Worm (Caenorhabditis elegans) whole organism, L3 larva: ENCODE results near the gene parn-2.
A peak's percentile ranks its signal among the peaks of the same experiment; 100 is the strongest.

Source experiments
- R02D3.7 ChIP-seq: fragments of 150-350 bp; optimal IDR thresholded peaks from 2 replicates; lab custom pipeline; 2014; ENCODE audit warnings: missing biosample characterization, missing genetic modification characterization
- ZK546.5 ChIP-seq: sonication (generic microtip); optimal IDR thresholded peaks from 2 replicates; lab custom pipeline; 2017; ENCODE audit warnings: missing biosample characterization, missing genetic modification characterization
- aly-2 ChIP-seq: fragments of 150-350 bp; optimal IDR thresholded peaks from 2 replicates; lab custom pipeline; 2014; ENCODE audit warnings: missing biosample characterization, missing genetic modification characterization
- ama-1 ChIP-seq: fragments of 150-350 bp; optimal IDR thresholded peaks from 2 replicates; lab custom pipeline; 2018
- ceh-16 ChIP-seq: sonication (generic microtip); optimal IDR thresholded peaks from 2 replicates; lab custom pipeline; 2017; ENCODE audit warnings: missing biosample characterization, missing genetic modification characterization
- ceh-28 ChIP-seq: fragments of 150-350 bp; optimal IDR thresholded peaks from 2 replicates; lab custom pipeline; 2014; ENCODE audit warnings: missing biosample characterization, missing genetic modification reagents, missing genetic modification characterization
- ceh-82 ChIP-seq: fragments of 150-350 bp; optimal IDR thresholded peaks from 2 replicates; lab custom pipeline; 2014; ENCODE audit warnings: missing biosample characterization, missing genetic modification characterization
- ceh-9 ChIP-seq: sonication (generic microtip); optimal IDR thresholded peaks from 2 replicates; lab custom pipeline; 2018; ENCODE audit warnings: missing biosample characterization, missing genetic modification characterization
- egl-27 ChIP-seq: sonication (generic microtip); optimal IDR thresholded peaks from 4 replicates; lab custom pipeline; 2017; ENCODE audit warnings: missing biosample characterization, missing genetic modification reagents, missing genetic modification characterization
- egl-5 ChIP-seq: fragments of 150-350 bp; optimal IDR thresholded peaks from 2 replicates; lab custom pipeline; 2017; ENCODE audit warnings: missing biosample characterization, missing genetic modification reagents, missing genetic modification characterization, inconsistent platforms
- elt-1 ChIP-seq: fragments of 150-350 bp; optimal IDR thresholded peaks from 2 replicates; lab custom pipeline; 2014; ENCODE audit warnings: missing biosample characterization, missing genetic modification characterization
- elt-2 ChIP-seq: sonication (generic microtip); optimal IDR thresholded peaks from 2 replicates; lab custom pipeline; 2016; ENCODE audit warnings: missing genetic modification reagents, mild to moderate bottlenecking, missing genetic modification characterization, missing compliant biosample characterization
- elt-3 ChIP-seq, 3 experiments: fragments of 150-350 bp in 1 of 3; sonication (generic microtip) in 2 of 3; optimal IDR thresholded peaks; 2 replicates in 2 of 3; 4 replicates in 1 of 3; lab custom pipeline; 2014 to 2017; ENCODE audit warnings: missing biosample characterization in 3 of 3, missing genetic modification characterization in 3 of 3
- eor-1 ChIP-seq, 2 experiments: fragments of 150-350 bp; optimal IDR thresholded peaks; 2 replicates each; lab custom pipeline; 2014 to 2018; ENCODE audit warnings: missing biosample characterization in 2 of 2, missing genetic modification characterization in 2 of 2
- fkh-10 ChIP-seq: sonication (generic microtip); optimal IDR thresholded peaks from 2 replicates; lab custom pipeline; 2017; ENCODE audit warnings: missing biosample characterization, missing genetic modification reagents, missing genetic modification characterization
- fkh-2 ChIP-seq: fragments of 150-350 bp; optimal IDR thresholded peaks from 2 replicates; lab custom pipeline; 2014; ENCODE audit warnings: missing biosample characterization, missing genetic modification reagents, missing genetic modification characterization
- hmg-11 ChIP-seq: sonication (generic microtip); optimal IDR thresholded peaks from 2 replicates; lab custom pipeline; 2016; ENCODE audit warnings: missing genetic modification characterization, missing compliant biosample characterization
- jun-1 ChIP-seq: fragments of 150-350 bp; optimal IDR thresholded peaks from 2 replicates; lab custom pipeline; 2014; ENCODE audit warnings: missing biosample characterization, missing genetic modification reagents, missing genetic modification characterization
- lin-15B ChIP-seq: fragments of 150-350 bp; optimal IDR thresholded peaks from 2 replicates; lab custom pipeline; 2014; ENCODE audit warnings: missing biosample characterization, missing genetic modification characterization
- lsy-12 ChIP-seq: sonication (generic microtip); optimal IDR thresholded peaks from 2 replicates; lab custom pipeline; 2016; ENCODE audit warnings: mild to moderate bottlenecking, missing genetic modification characterization, missing compliant biosample characterization
- mml-1 ChIP-seq: fragments of 150-350 bp; sonication (generic microtip); optimal IDR thresholded peaks from 3 replicates; lab custom pipeline; 2014; ENCODE audit warnings: missing biosample characterization, missing genetic modification characterization
- nfya-1 ChIP-seq: sonication (generic microtip); optimal IDR thresholded peaks from 2 replicates; lab custom pipeline; 2017; ENCODE audit warnings: missing genetic modification characterization, mild to moderate bottlenecking, missing compliant biosample characterization, antibody characterized with exemption, moderate library complexity; ENCODE audit not compliant: insufficient read depth
- nhr-11 ChIP-seq: fragments of 150-350 bp; optimal IDR thresholded peaks from 2 replicates; lab custom pipeline; 2014; ENCODE audit warnings: missing biosample characterization, missing genetic modification characterization
- nhr-12 ChIP-seq: fragments of 150-350 bp; optimal IDR thresholded peaks from 2 replicates; lab custom pipeline; 2014; ENCODE audit warnings: missing biosample characterization, missing genetic modification characterization
- nhr-23 ChIP-seq: fragments of 150-350 bp; optimal IDR thresholded peaks from 2 replicates; lab custom pipeline; 2014; ENCODE audit warnings: missing biosample characterization, missing genetic modification reagents, missing genetic modification characterization
- nhr-237 ChIP-seq: fragments of 150-350 bp; optimal IDR thresholded peaks from 2 replicates; lab custom pipeline; 2014; ENCODE audit warnings: missing biosample characterization, missing genetic modification characterization
- nhr-25 ChIP-seq: sonication (generic microtip); optimal IDR thresholded peaks from 2 replicates; lab custom pipeline; 2017; ENCODE audit warnings: missing biosample characterization, missing genetic modification characterization
- nhr-43 ChIP-seq: sonication (generic microtip); optimal IDR thresholded peaks from 2 replicates; lab custom pipeline; 2016; ENCODE audit warnings: mild to moderate bottlenecking, missing genetic modification characterization, missing compliant biosample characterization; ENCODE audit not compliant: poor library complexity, severe bottlenecking
- nhr-67 ChIP-seq: fragments of 150-350 bp; optimal IDR thresholded peaks from 2 replicates; lab custom pipeline; 2014; ENCODE audit warnings: missing biosample characterization, missing genetic modification characterization
- nhr-76 ChIP-seq: fragments of 150-350 bp; sonication (generic microtip); optimal IDR thresholded peaks from 5 replicates; lab custom pipeline; 2014; ENCODE audit warnings: missing biosample characterization, missing genetic modification characterization
- pha-4 ChIP-seq: fragments of 150-350 bp; optimal IDR thresholded peaks from 2 replicates; lab custom pipeline; 2014; ENCODE audit warnings: missing biosample characterization, missing genetic modification reagents, missing genetic modification characterization
- pqm-1 ChIP-seq: fragments of 150-350 bp; optimal IDR thresholded peaks from 2 replicates; lab custom pipeline; 2017; ENCODE audit warnings: missing biosample characterization, missing genetic modification characterization, inconsistent platforms
- sea-2 ChIP-seq: fragments of 150-350 bp; sonication (generic microtip); optimal IDR thresholded peaks from 4 replicates; lab custom pipeline; 2014; ENCODE audit warnings: missing biosample characterization, missing genetic modification reagents, missing genetic modification characterization
- snpc-4 ChIP-seq: fragments of 150-350 bp; optimal IDR thresholded peaks from 2 replicates; lab custom pipeline; 2014; ENCODE audit warnings: missing biosample characterization, missing genetic modification characterization
- unc-39 ChIP-seq: sonication (generic microtip); optimal IDR thresholded peaks from 4 replicates; lab custom pipeline; 2017; ENCODE audit warnings: missing biosample characterization, missing genetic modification characterization
- unc-62 ChIP-seq: fragments of 150-350 bp; sonication (generic microtip); optimal IDR thresholded peaks from 4 replicates; lab custom pipeline; 2014; ENCODE audit warnings: missing biosample characterization, missing genetic modification reagents, missing genetic modification characterization
- zag-1 ChIP-seq: fragments of 150-350 bp; optimal IDR thresholded peaks from 2 replicates; lab custom pipeline; 2014; ENCODE audit warnings: missing biosample characterization, missing genetic modification characterization
- ztf-11 ChIP-seq: fragments of 150-350 bp; optimal IDR thresholded peaks from 2 replicates; lab custom pipeline; 2014; ENCODE audit warnings: missing biosample characterization, missing genetic modification characterization
- ztf-4 ChIP-seq: fragments of 150-350 bp; optimal IDR thresholded peaks from 2 replicates; lab custom pipeline; 2014; ENCODE audit warnings: missing biosample characterization, missing genetic modification characterization

Gene parn-2

DNA sequence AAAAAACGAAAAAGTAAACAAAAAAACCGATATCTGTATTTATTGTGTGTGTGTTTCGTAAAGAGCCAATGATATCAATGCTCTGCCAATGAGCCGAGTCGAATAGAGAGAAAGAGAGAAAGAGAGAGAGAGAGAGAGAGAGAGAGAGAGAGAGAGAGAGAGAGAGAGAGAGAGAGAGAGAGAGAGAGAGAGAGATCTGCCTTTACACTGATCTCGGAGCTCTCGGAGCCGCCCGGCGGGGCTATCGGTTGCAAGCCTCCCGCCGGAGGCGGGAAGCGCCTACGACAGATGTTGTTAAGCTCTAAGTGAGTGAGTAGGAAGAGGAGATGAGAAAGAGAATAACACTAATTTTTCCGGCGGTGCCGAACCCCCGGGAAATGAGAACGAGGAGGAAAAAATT, 12.4 kb upstream of the parn-2 start:
- no peak for TF ChIP-seq jun-1 (tag; lab: Kevin White, UChicago)
- TF ChIP-seq nfya-1 (tag; lab: Kevin White, UChicago): peak; percentile 39

DNA sequence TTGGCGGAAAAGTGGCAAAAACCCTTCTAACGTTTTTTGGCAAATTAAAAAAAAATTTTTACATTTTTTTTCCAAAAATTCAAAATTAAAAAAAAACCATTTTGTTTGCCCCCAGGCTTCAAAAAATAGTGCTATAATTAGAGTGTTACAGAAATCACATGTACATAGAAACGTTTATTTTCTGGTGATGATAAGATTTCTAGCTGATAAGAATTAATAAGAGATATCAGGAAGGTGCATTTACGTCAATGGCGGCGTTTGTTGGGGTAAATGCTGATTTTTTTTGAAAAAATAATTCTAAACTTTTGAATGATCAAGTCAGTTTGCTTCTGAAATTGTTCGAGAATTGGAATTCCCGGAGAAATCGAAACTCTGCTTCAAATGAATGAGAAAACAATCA, 10.4 kb upstream of the parn-2 start:
- TF ChIP-seq snpc-4: no peak
- TF ChIP-seq elt-2 (tag; lab: Kevin White, UChicago): peak; percentile 55
- no peak for TF ChIP-seq fkh-10 (GFP tag; lab: Kevin White, UChicago)

DNA sequence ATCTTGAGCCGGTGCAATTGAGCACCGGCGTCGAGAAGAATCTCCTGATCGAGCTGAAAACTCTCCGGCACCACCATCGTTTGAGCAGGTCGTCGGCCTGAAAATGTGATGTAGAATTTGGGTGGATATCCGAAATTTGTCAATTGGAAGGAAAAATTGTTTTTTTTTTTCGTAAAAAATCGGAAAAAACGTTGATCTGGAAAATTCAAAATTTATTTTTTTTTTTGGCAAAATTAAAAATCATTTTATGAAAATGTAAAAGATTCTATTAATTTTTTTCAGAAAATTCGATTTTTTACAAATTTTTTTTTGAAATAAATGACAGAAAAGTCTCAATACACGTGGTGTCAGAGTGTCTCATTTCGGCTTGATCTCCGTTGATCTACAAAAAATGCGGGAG, 9.7 kb upstream of the parn-2 start, which contains the start of gene tric-1B.1:
Gene tric-1B.1 (minus strand): TSS at position 101 of the 400 bp plus-strand sequence.
- TF ChIP-seq elt-1 (tag; lab: Kevin White, UChicago) (no peak), fkh-2 (tag; lab: Kevin White, UChicago) (no peak), nhr-237 (tag; lab: Kevin White, UChicago) (no peak), elt-2 (tag; lab: Kevin White, UChicago) (no peak), aly-2 (tag; lab: Kevin White, UChicago) (no peak), nhr-67 (tag; lab: Kevin White, UChicago) (no peak), nhr-25 (no peak), hmg-11 (tag; lab: Kevin White, UChicago) (no peak), pha-4 (tag; lab: Kevin White, UChicago) (no peak), ama-1 (lab: Kevin White, UChicago) (no peak), ztf-4 (no peak), unc-39 (no peak)

DNA sequence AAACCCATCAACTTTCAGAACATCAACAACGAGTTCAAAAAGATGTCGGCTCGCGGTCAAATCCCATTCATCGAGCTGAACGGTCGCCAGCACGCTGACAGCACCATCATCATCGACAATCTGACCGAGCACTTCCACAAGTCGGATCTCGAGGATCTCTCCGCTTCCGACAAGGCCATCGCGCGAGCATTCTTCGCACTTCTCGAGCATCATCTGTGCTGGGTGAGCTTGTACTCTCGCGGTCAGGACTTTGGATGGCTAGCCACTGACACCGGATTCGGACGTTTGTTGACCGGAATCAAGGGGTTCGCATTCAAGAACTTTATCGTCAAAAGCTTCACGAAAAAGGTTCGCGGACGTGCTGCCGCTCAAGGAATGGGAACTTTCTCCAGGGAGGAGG, 8.4 kb upstream of the parn-2 start:
- no peak for TF ChIP-seq nhr-23 (tag; lab: Kevin White, UChicago)
- TF ChIP-seq nhr-237 (tag; lab: Kevin White, UChicago): no peak
- TF ChIP-seq ceh-28 (tag; lab: Kevin White, UChicago): no peak
- no peak for TF ChIP-seq hmg-11 (tag; lab: Kevin White, UChicago)
- TF ChIP-seq sea-2 (GFP tag; lab: Kevin White, UChicago): no peak
- no peak for TF ChIP-seq ceh-16 (tag; lab: Kevin White, UChicago)
- TF ChIP-seq elt-3 (tag; optimal IDR thresholded peaks at IDR 0.05; lab: Kevin White, UChicago): no peak
- TF ChIP-seq pqm-1 (tag; lab: Kevin White, UChicago): no peak
- TF ChIP-seq ZK546.5 (tag; lab: Kevin White, UChicago): no peak
- no peak for TF ChIP-seq snpc-4

DNA sequence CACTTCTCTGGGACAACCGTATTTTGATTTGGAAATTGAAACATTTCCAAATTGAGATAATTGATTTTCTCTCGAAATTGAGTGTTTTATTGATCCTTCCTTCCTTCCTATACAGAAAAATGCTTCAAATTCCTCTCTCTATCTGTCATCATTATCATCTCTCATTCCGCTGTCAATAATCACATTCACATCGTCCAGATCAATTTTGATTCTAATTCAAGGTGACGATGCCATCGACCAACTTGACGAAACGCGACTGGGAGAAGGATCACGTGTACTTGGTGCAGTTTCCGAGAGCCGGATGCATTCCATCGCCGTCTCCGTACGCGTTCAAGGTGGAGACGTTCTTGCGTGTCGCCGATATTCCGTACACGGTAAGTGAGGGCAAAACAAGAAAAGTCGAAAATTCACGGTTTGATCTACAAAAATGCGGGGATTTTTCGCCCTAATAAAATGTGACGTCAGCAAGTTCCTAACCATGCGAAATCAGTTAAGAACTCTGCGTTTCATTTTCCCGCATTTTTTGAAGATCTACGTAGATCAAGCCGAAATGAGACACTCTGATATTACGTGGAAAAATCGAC, 7.6 kb upstream of the parn-2 start, which contains the start of gene faxc-1:
Gene faxc-1 (plus strand): TSS at position 222 of the 584 bp plus-strand sequence.
- TF ChIP-seq R02D3.7 (no peak), zag-1 (no peak), egl-5 (tag; lab: Kevin White, UChicago) (no peak), lin-15B (tag; lab: Kevin White, UChicago) (no peak), ceh-82 (tag; lab: Kevin White, UChicago) (no peak), nhr-43 (tag; lab: Kevin White, UChicago) (no peak), unc-62 (peak; percentile 12), nhr-25 (peak; percentile 22), nhr-12 (tag; lab: Kevin White, UChicago) (no peak), hmg-11 (tag; lab: Kevin White, UChicago) (no peak)

DNA sequence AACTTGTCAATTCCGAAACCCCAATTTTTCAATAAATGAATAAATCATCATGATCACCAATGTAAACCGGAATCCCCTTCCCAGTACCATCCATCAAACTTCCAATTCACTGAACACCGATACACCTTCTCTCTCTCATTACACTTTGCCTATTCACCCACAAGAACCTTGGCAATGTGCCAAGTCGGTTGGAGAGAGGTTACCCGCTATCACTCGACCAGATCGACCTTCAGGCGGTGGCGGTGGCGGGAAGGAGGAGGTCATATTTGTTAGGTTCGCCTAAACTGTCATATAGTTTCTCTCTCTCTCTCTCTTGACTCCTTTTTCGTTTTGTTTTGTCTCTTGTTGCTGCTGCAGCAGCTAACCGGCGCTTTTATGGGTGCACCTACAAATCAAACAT, 6.1 kb upstream of the parn-2 start:
- TF ChIP-seq R02D3.7 (no peak), nhr-12 (tag; lab: Kevin White, UChicago) (no peak), egl-5 (tag; lab: Kevin White, UChicago) (no peak), fkh-10 (GFP tag; lab: Kevin White, UChicago) (no peak), lsy-12 (tag; lab: Kevin White, UChicago) (no peak), mml-1 (tag; lab: Kevin White, UChicago) (no peak), ama-1 (lab: Kevin White, UChicago) (no peak), nhr-67 (tag; lab: Kevin White, UChicago) (no peak), ceh-9 (tag; lab: Kevin White, UChicago) (no peak), zag-1 (no peak), eor-1 (tag; optimal IDR thresholded peaks at IDR 0.05; lab: Kevin White, UChicago) (no peak), nhr-23 (tag; lab: Kevin White, UChicago) (peak; percentile 63), hmg-11 (tag; lab: Kevin White, UChicago) (peak; percentile 15), nhr-76 (tag; lab: Kevin White, UChicago) (no peak), ztf-4 (no peak), egl-27 (tag; lab: Kevin White, UChicago) (no peak), sea-2 (GFP tag; lab: Kevin White, UChicago) (no peak), nhr-11 (no peak), nhr-25 (peak; percentile 99), ztf-11 (no peak), nfya-1 (tag; lab: Kevin White, UChicago) (no peak), elt-1 (tag; lab: Kevin White, UChicago) (peak; percentile 65), elt-3 (tag; optimal IDR thresholded peaks at IDR 0.05; lab: Kevin White, UChicago) (peak in 1 of 3 experiments; percentile 34), unc-62 (peak; percentile 10), nhr-237 (tag; lab: Kevin White, UChicago) (no peak), lin-15B (tag; lab: Kevin White, UChicago) (no peak), pqm-1 (tag; lab: Kevin White, UChicago) (no peak), unc-39 (no peak)
